Fruit fly (Drosophila melanogaster): Measurements from ENCODE around the gene CG14314.

Gene CG14314

DNA sequence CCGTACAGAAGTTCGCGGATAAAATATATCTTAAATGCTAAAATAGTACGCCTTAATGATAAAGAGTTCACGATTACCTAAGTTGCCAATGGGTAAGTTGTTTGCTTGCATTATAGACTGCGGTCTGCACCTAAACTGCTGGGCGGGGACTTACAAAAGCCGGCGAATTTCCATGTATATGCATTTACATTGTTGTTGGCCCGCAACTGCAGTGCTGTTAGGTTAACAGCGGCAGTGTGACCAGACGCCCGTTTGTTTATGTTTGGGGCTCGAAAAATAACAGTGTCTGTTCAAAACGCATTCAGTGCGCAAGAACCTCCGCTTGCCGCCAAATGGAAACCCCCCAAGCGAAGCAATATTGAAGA is 16.1 kb upstream of the CG14314 start (continued):
- TF ChIP-seq CG4360 (GFP tag; IDR thresholded peaks at IDR 0.05) (no peak), corto (GFP tag; optimal IDR thresholded peaks at IDR 0.05) (no peak), Mad (GFP tag; optimal IDR thresholded peaks at IDR 0.05) (no peak), gfzf (GFP tag; optimal IDR thresholded peaks at IDR 0.05) (peak; percentile 57), CG9797 (GFP tag; optimal IDR thresholded peaks at IDR 0.05) (peak; percentile 45), CG15479 (GFP tag; optimal IDR thresholded peaks at IDR 0.05) (no peak), CG4328 (GFP tag; optimal IDR thresholded peaks at IDR 0.05) (no peak), ap (GFP tag; IDR thresholded peaks at IDR 0.05) (no peak), maf-S (GFP tag; optimal IDR thresholded peaks at IDR 0.05) (no peak), CG1647 (GFP tag; optimal IDR thresholded peaks at IDR 0.05) (no peak), Myb (GFP tag; optimal IDR thresholded peaks at IDR 0.05) (no peak), CG30431 (GFP tag; optimal IDR thresholded peaks at IDR 0.05) (no peak), eyg (GFP tag; optimal IDR thresholded peaks at IDR 0.05) (no peak), CG5953 (GFP tag; IDR thresholded peaks at IDR 0.05) (no peak), CG10267 (tag; optimal IDR thresholded peaks at IDR 0.05) (no peak), CG17829 (tag; optimal IDR thresholded peaks at IDR 0.05) (no peak), lab (GFP tag; optimal IDR thresholded peaks at IDR 0.05) (no peak), CG16815 (GFP tag; optimal IDR thresholded peaks at IDR 0.05) (no peak), CG7786 (GFP tag; optimal IDR thresholded peaks at IDR 0.05) (no peak), Dp (GFP tag; optimal IDR thresholded peaks at IDR 0.05) (peak; percentile 60), D (optimal IDR thresholded peaks at IDR 0.05) (peak; percentile 6), D (GFP tag; optimal IDR thresholded peaks at IDR 0.05) (no peak), bcd (GFP tag; optimal IDR thresholded peaks at IDR 0.05) (no peak), CG12299 (tag; optimal IDR thresholded peaks at IDR 0.05) (no peak), B-H1 (GFP tag; IDR thresholded peaks at IDR 0.05) (no peak), BEAF-32 (GFP tag; optimal IDR thresholded peaks at IDR 0.05) (peak; percentile 27), CG12391 (tag; optimal IDR thresholded peaks at IDR 0.05) (no peak), croc (GFP tag; conservative IDR thresholded peaks at IDR 0.05) (no peak), CG13894 (tag; optimal IDR thresholded peaks at IDR 0.05) (no peak), CG18619 (GFP tag; optimal IDR thresholded peaks at IDR 0.05) (no peak), CG2202 (tag; optimal IDR thresholded peaks at IDR 0.05) (no peak), CG6813 (GFP tag; optimal IDR thresholded peaks at IDR 0.05) (no peak), Mrtf (GFP tag; IDR thresholded peaks at IDR 0.05) (no peak), Pdp1 (GFP tag; optimal IDR thresholded peaks at IDR 0.05) (no peak), CG17186 (GFP tag; optimal IDR thresholded peaks at IDR 0.05) (peak; percentile 37), run (tag; optimal IDR thresholded peaks at IDR 0.05) (no peak), Asciz (GFP tag; optimal IDR thresholded peaks at IDR 0.05) (no peak), Aef1 (GFP tag; IDR thresholded peaks at IDR 0.05) (no peak), Fer2 (tag; optimal IDR thresholded peaks at IDR 0.05) (no peak), ewg (GFP tag; optimal IDR thresholded peaks at IDR 0.05) (peak; percentile 69), stc (GFP tag; IDR thresholded peaks at IDR 0.05) (no peak), dimm (GFP tag; IDR thresholded peaks at IDR 0.05) (no peak), lov (optimal IDR thresholded peaks at IDR 0.05) (no peak), lov (GFP tag; IDR thresholded peaks at IDR 0.05) (no peak)

Data from whole organism, embryonic.